Worm (Caenorhabditis elegans): ENCODE data around the gene dhs-18.

dhs-18 gene

DNA sequence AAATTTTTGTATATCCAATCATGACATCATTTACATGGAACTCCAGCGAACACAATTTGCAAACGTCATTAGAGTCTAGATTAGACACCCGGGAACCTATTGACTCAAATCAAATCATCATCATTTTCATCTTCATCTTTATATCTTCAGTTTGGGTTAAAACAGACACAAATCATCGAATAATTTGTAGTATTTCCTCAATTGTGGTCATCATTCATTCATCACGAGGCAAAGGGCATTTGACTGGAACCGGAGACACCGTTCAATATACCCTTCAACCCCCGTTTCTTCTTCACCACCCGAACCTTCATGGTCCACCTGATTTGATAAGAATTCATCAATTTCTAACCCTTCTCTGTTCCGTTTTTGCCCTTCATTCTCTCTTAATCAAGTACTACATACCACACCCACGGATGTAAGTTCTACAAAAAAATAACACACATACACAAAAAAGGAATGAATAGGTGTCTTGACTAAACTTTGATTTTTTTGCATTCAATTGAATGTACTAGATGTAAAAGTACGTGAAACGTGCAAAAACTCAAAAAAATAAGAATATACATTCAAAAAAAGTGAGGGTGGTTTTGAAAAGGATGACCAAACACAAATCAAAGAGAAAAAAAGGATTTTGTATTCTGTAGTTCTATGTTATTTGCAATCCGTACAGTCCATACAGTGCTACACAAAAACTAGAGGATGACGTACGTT lies 29.6 kb downstream of the dhs-18 start:
- no peak for TF ChIP-seq W03F9.2 (tag; optimal IDR thresholded peaks at IDR 0.05)
- no peak for TF ChIP-seq him-1 (tag; optimal IDR thresholded peaks at IDR 0.05)
- no peak for TF ChIP-seq dao-5 (tag; optimal IDR thresholded peaks at IDR 0.05)

DNA sequence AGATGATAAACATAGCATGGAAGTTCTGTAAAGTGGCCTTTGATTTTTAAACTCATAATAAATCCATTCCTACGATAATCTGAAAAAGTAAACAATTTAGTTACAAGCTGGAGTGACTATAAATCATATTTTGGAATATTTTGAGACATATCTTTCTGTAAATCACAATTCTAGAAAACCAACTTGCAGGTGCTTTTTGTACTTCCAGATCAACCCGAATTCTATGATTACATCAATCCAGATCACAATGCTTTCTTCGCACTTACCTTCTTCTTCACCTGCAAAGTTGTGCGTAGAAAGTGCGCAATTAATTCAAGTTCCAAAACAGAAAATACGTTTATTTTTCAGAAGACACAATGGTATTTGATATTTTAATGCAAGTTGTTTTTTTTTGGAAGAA lies 31.9 kb downstream of the dhs-18 start:
- TF ChIP-seq dao-5 (tag; optimal IDR thresholded peaks at IDR 0.05) (no peak), him-1 (tag; optimal IDR thresholded peaks at IDR 0.05) (no peak), W03F9.2 (tag; optimal IDR thresholded peaks at IDR 0.05) (no peak)

ce11 chrV:11013179-11013578 lies 33.5 kb downstream of the dhs-18 start:
- TF ChIP-seq dao-5 (tag; optimal IDR thresholded peaks at IDR 0.05) (no peak), him-1 (tag; optimal IDR thresholded peaks at IDR 0.05) (no peak), W03F9.2 (tag; optimal IDR thresholded peaks at IDR 0.05) (no peak)

DNA sequence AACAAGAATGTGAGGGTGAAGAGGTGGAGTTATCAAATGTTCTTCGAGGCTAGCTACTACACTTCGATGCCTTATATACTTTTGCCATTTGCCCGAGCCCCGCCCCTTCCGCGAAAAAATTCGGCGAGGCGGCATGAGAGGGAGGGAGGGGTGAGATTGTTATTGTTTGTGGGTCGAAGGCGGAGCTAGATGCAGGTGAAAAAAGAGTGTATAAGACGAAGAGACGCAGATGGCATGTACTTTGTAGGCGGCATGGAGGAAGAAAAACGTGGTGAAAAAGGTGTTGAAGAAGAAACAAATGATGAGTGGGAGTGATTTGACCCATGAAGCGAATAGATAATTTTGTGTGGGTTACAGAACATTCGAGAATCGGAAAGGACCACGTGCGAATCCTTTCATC lies 34.2 kb downstream of the dhs-18 start, which contains the start of gene C13G3.1:
C13G3.1 (minus strand) TSS at position 47 of the 400 bp plus-strand sequence.
- no peak for TF ChIP-seq W03F9.2 (tag; optimal IDR thresholded peaks at IDR 0.05)
- TF ChIP-seq dao-5 (tag; optimal IDR thresholded peaks at IDR 0.05) = no peak
- no peak for TF ChIP-seq him-1 (tag; optimal IDR thresholded peaks at IDR 0.05)

ce11 chrV:11011807-11012206 lies 34.8 kb downstream of the dhs-18 start:
- no peak for TF ChIP-seq him-1 (tag; optimal IDR thresholded peaks at IDR 0.05)
- TF ChIP-seq dao-5 (tag; optimal IDR thresholded peaks at IDR 0.05) = no peak
- TF ChIP-seq W03F9.2 (tag; optimal IDR thresholded peaks at IDR 0.05) = no peak

DNA sequence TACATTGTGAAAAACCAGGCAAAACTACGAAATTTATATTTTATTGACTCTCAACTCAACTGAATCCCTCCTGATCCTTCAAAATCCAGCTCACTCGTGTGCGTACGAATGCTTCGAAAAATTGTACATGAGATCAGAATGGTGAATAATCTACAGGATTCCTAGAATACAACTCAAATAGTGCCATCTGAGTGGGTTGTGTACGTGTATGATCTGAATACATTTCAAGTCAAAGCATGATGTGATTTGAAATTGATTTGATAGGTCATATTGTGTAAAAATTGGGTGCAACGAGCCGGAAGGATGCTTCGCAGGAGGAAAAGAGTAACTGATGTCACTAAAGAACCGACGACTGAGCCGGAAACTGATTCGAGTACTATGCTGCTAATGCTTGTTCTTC lies 35.9 kb downstream of the dhs-18 start:
- no peak for TF ChIP-seq dao-5 (tag; optimal IDR thresholded peaks at IDR 0.05)
- TF ChIP-seq him-1 (tag; optimal IDR thresholded peaks at IDR 0.05) = no peak
- TF ChIP-seq W03F9.2 (tag; optimal IDR thresholded peaks at IDR 0.05) = no peak

- TF ChIP-seq dao-5 (tag; optimal IDR thresholded peaks at IDR 0.05) (no peak), him-1 (tag; optimal IDR thresholded peaks at IDR 0.05) (no peak), W03F9.2 (tag; optimal IDR thresholded peaks at IDR 0.05) (no peak)
Measured at ce11 chrV:11009124-11009524, 37.5 kb downstream of the dhs-18 start.

ce11 chrV:11007651-11008050 lies 39.0 kb downstream of the dhs-18 start:
- no peak for TF ChIP-seq him-1 (tag; optimal IDR thresholded peaks at IDR 0.05)
- no peak for TF ChIP-seq dao-5 (tag; optimal IDR thresholded peaks at IDR 0.05)
- no peak for TF ChIP-seq W03F9.2 (tag; optimal IDR thresholded peaks at IDR 0.05)

DNA sequence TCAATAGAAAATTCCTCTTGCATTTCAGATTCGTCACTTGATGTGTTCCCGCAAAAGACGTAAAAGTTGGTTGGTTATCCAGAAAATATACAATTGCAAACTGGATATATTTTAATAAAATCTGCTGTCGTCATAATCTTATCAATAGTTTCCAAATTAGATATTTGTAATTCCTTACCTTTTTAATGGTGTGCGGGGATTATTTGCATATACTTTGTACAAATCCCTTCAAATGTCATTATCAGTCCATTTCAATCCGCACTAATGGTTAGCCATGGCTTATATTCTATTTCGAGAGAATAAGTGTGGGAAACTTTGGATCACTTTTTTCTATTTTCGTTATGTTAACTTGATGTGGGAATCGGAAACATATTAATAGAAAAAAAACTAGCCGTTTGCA lies 42.5 kb downstream of the dhs-18 start:
- TF ChIP-seq him-1 (tag; optimal IDR thresholded peaks at IDR 0.05) (no peak), W03F9.2 (tag; optimal IDR thresholded peaks at IDR 0.05) (no peak), dao-5 (tag; optimal IDR thresholded peaks at IDR 0.05) (no peak)

DNA sequence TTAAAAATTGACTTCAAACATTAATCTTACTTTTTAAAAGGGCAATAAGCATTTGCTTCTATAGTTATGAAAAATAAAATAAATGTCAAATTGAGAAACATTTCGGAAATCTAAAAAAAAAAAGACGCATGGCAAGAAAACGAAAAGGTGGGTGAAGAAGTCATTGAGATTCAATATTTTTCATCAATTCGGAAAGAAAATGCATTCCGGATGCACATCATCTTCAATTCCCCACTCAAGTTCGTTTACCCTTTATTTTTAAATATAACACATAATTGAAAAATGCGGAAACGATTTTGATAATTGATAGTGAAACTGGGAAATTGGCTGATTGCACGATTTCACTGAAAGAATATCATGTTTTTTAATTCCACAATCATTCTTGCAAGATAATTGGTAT lies 44.2 kb downstream of the dhs-18 start, which contains the start of gene F53B7.4:
F53B7.4 (minus strand) TSS at position 101 of the 400 bp plus-strand sequence.
- no peak for TF ChIP-seq him-1 (tag; optimal IDR thresholded peaks at IDR 0.05)
- TF ChIP-seq dao-5 (tag; optimal IDR thresholded peaks at IDR 0.05) = no peak
- no peak for TF ChIP-seq W03F9.2 (tag; optimal IDR thresholded peaks at IDR 0.05)

DNA sequence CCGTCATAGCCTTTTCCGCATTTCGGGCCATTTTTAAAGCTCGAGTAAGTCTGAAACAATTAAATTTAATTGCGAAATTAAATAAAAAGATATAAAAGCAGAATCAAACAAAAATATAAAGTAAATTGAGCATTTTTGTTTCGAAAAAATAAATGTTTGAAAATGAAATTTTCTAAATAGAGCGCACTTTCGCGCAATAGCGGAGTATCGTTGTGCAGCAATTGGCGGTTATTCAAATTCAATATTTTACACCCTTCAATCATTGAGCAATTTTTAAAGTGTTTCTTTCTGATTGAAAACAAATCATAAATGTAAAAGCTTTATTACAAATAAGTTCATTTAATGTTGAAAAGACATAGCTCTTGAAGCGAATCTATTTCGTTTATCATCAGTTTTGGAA lies 46.0 kb downstream of the dhs-18 start, which contains the start of gene isy-1:
isy-1 (minus strand) TSS at position 50 of the 400 bp plus-strand sequence.
- TF ChIP-seq W03F9.2 (tag; optimal IDR thresholded peaks at IDR 0.05) (peak; percentile 59), dao-5 (tag; optimal IDR thresholded peaks at IDR 0.05) (no peak)

DNA sequence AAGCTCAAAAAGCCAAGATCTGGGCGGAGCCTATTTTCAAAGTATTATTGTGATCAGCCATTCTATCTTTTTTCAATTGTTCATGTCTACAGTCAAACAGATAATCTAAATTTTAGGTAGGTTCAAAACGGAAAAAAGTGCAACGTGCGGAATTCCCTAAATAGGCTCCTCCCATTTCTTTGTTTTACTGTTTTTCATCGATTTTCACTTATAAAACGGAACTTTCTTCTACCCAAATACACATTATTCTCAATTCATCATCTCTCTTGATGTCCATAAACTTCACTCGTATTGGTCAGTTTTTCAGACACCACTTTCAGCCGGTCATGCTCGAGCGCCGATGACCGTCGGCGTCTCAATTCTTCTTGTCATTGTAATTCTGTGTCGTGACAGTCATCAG lies 47.8 kb downstream of the dhs-18 start, which contains the start of gene F53B7.7:
F53B7.7 (plus strand) TSS at position 301 of the 400 bp plus-strand sequence.
- TF ChIP-seq him-1 (tag; optimal IDR thresholded peaks at IDR 0.05) (no peak), W03F9.2 (tag; optimal IDR thresholded peaks at IDR 0.05) (no peak), dao-5 (tag; optimal IDR thresholded peaks at IDR 0.05) (no peak)
